Worm (Caenorhabditis elegans): Measurements from ENCODE around the gene F49E12.8.

ce11 chrII:8388001-8388513 is 6.0 kb downstream of the F49E12.8 start, which contains the start of gene drd-1:
- TF ChIP-seq nhr-12 (tag; optimal IDR thresholded peaks at IDR 0.05): no peak
- no peak for TF ChIP-seq mab-5 (tag; optimal IDR thresholded peaks at IDR 0.05)
- no peak for TF ChIP-seq lin-32 (GFP tag; optimal IDR thresholded peaks at IDR 0.05)
- TF ChIP-seq nhr-28 (tag; optimal IDR thresholded peaks at IDR 0.05): no peak
- no peak for TF ChIP-seq elt-3 (tag; optimal IDR thresholded peaks at IDR 0.05)
- no peak for TF ChIP-seq unc-62 (GFP tag; optimal IDR thresholded peaks at IDR 0.05)
- no peak for TF ChIP-seq blmp-1 (tag; optimal IDR thresholded peaks at IDR 0.05)
- no peak for TF ChIP-seq hlh-1 (tag; optimal IDR thresholded peaks at IDR 0.05)
